Worm (Caenorhabditis elegans): ENCODE measurements around the gene tag-278.

The tag-278 gene

ce11 chrX:3694172-3694571 lies 5.2 kb upstream of the tag-278 start (continued):
- TF ChIP-seq tlp-1 (tag; optimal IDR thresholded peaks at IDR 0.05): no peak
- TF ChIP-seq swsn-7 (tag; optimal IDR thresholded peaks at IDR 0.05): peak; percentile 48
- no peak for TF ChIP-seq nhr-84 (tag; optimal IDR thresholded peaks at IDR 0.05)
- TF ChIP-seq lin-39 (tag; optimal IDR thresholded peaks at IDR 0.05): no peak
- TF ChIP-seq rnt-1 (tag; optimal IDR thresholded peaks at IDR 0.05): peak; percentile 24
- no peak for TF ChIP-seq ets-5 (GFP tag; IDR thresholded peaks at IDR 0.05)
- no peak for TF ChIP-seq lin-13 (GFP tag; optimal IDR thresholded peaks at IDR 0.05)
- peak; percentile 90 for TF ChIP-seq ceh-63 (GFP tag; optimal IDR thresholded peaks at IDR 0.05)
- TF ChIP-seq lin-15B (tag; optimal IDR thresholded peaks at IDR 0.05): no peak
- TF ChIP-seq fkh-4 (tag; optimal IDR thresholded peaks at IDR 0.05; ENCODE audit: borderline replicate concordance): no peak
- TF ChIP-seq F16B12.6 (tag; optimal IDR thresholded peaks at IDR 0.05): no peak
- TF ChIP-seq fkh-8 (tag; optimal IDR thresholded peaks at IDR 0.05): peak; percentile 50
- peak; percentile 9 for TF ChIP-seq ceh-8 (GFP tag; optimal IDR thresholded peaks at IDR 0.05)
- TF ChIP-seq nhr-20 (tag; optimal IDR thresholded peaks at IDR 0.05): peak; percentile 5
- no peak for TF ChIP-seq alr-1 (tag; optimal IDR thresholded peaks at IDR 0.05; ENCODE audit: borderline replicate concordance)

- TF ChIP-seq lin-13 (GFP tag; optimal IDR thresholded peaks at IDR 0.05) (no peak), nhr-20 (tag; optimal IDR thresholded peaks at IDR 0.05) (no peak), Y116A8C.19 (tag; optimal IDR thresholded peaks at IDR 0.05; ENCODE audit: borderline replicate concordance) (no peak), fkh-10 (GFP tag; optimal IDR thresholded peaks at IDR 0.05) (no peak), elt-2 (tag; optimal IDR thresholded peaks at IDR 0.05) (no peak), unc-98 (GFP tag; IDR thresholded peaks at IDR 0.05) (no peak), lin-15B (tag; optimal IDR thresholded peaks at IDR 0.05) (no peak), nhr-47 (tag; optimal IDR thresholded peaks at IDR 0.05) (no peak), dpl-1 (GFP tag; optimal IDR thresholded peaks at IDR 0.05) (no peak), unc-86 (tag; optimal IDR thresholded peaks at IDR 0.05) (no peak), nhr-19 (GFP tag; conservative IDR thresholded peaks at IDR 0.05) (no peak), tlp-1 (tag; optimal IDR thresholded peaks at IDR 0.05) (no peak), ets-5 (GFP tag; IDR thresholded peaks at IDR 0.05) (no peak), unc-30 (tag; optimal IDR thresholded peaks at IDR 0.05) (no peak)
Measured at ce11 chrX:3693138-3693537, 4.1 kb upstream of the tag-278 start, which contains the start of gene C02F12.8. TSS of gene C02F12.8 (minus strand) at chrX:3693238.

ce11 chrX:3689802-3690201 lies 797 bp upstream of the tag-278 start:
- TF ChIP-seq fkh-4 (tag; optimal IDR thresholded peaks at IDR 0.05; ENCODE audit: borderline replicate concordance) (no peak), grh-1 (GFP tag; IDR thresholded peaks at IDR 0.05) (no peak), snpc-4 (tag; optimal IDR thresholded peaks at IDR 0.05) (no peak), F16B12.6 (tag; optimal IDR thresholded peaks at IDR 0.05) (no peak), skn-1 (tag; optimal IDR thresholded peaks at IDR 0.05) (no peak), swsn-7 (tag; optimal IDR thresholded peaks at IDR 0.05) (no peak), C34B4.2 (tag; optimal IDR thresholded peaks at IDR 0.05) (no peak), C16A3.4 (tag; optimal IDR thresholded peaks at IDR 0.05) (no peak), nhr-90 (tag; optimal IDR thresholded peaks at IDR 0.05; ENCODE audit: poor library complexity) (no peak), aly-2 (tag; optimal IDR thresholded peaks at IDR 0.05) (no peak)

ce11 chrX:3686420-3686819 lies 2.6 kb downstream of the tag-278 start:
- TF ChIP-seq hpl-2 (GFP tag; optimal IDR thresholded peaks at IDR 0.05) (no peak), lsy-2 (tag; optimal IDR thresholded peaks at IDR 0.05) (no peak), ceh-63 (GFP tag; optimal IDR thresholded peaks at IDR 0.05) (peak; percentile 67), lin-15B (tag; optimal IDR thresholded peaks at IDR 0.05) (no peak), jun-1 (tag; optimal IDR thresholded peaks at IDR 0.05) (no peak)

- TF ChIP-seq ztf-11 (tag; optimal IDR thresholded peaks at IDR 0.05) (no peak), tlp-1 (tag; optimal IDR thresholded peaks at IDR 0.05) (no peak), hlh-4 (tag; optimal IDR thresholded peaks at IDR 0.05) (no peak), pag-3 (tag; optimal IDR thresholded peaks at IDR 0.05; ENCODE audit: borderline replicate concordance, insufficient read depth) (peak; percentile 24), dsc-1 (tag; optimal IDR thresholded peaks at IDR 0.05) (no peak), irx-1 (tag; optimal IDR thresholded peaks at IDR 0.05) (no peak), hlh-17 (GFP tag; optimal IDR thresholded peaks at IDR 0.05; ENCODE audit: borderline replicate concordance) (no peak), nhr-20 (tag; optimal IDR thresholded peaks at IDR 0.05) (no peak), rnt-1 (tag; optimal IDR thresholded peaks at IDR 0.05) (peak; percentile 38), C16A3.4 (tag; optimal IDR thresholded peaks at IDR 0.05) (no peak)
Measured at ce11 chrX:3683060-3683459, 5.9 kb downstream of the tag-278 start.

All from whole organism, L1 larva.